Fruit fly (Drosophila melanogaster) whole organism, prepupa: ENCODE results near the gene CG42514.

Experiments used
- Blimp-1 ChIP-seq: fragments of 200-800 bp; sonication (Bioruptor generic); optimal IDR thresholded peaks from 3 replicates; lab custom pipeline; 2017; ENCODE audit warnings: missing biosample characterization, missing genetic modification characterization, mild to moderate bottlenecking, moderate library complexity, missing genetic modification reagents
- CG10631 ChIP-seq: fragments of 200-800 bp; sonication (Bioruptor generic); optimal IDR thresholded peaks from 2 replicates; lab custom pipeline; 2016; ENCODE audit warnings: missing biosample characterization, missing genetic modification characterization
- CG4318 ChIP-seq: fragments of 200-800 bp; sonication (Bioruptor generic); optimal IDR thresholded peaks from 3 replicates; lab custom pipeline; 2017; ENCODE audit warnings: missing biosample characterization, mild to moderate bottlenecking, missing genetic modification characterization
- CG8632 ChIP-seq: fragments of 200-800 bp; sonication (Bioruptor generic); optimal IDR thresholded peaks from 3 replicates; lab custom pipeline; 2016; ENCODE audit warnings: missing biosample characterization, missing genetic modification characterization
- Eip78C ChIP-seq: fragments of 200-800 bp; sonication (Bioruptor generic); peaks from one replicate; lab custom pipeline; 2016; ENCODE audit warnings: missing biosample characterization, missing genetic modification characterization
- Hr4 ChIP-seq: fragments of 200-800 bp; sonication (Bioruptor generic); optimal IDR thresholded peaks from 3 replicates; lab custom pipeline; 2016; ENCODE audit warnings: missing biosample characterization, missing genetic modification characterization
- dsx ChIP-seq: fragments of 200-800 bp; optimal IDR thresholded peaks from 3 replicates; lab custom pipeline; 2019; ENCODE audit warnings: missing biosample characterization, mild to moderate bottlenecking, missing genetic modification characterization, moderate library complexity; ENCODE audit not compliant: poor library complexity, severe bottlenecking
- fd59A ChIP-seq: fragments of 200-800 bp; sonication (Bioruptor generic); optimal IDR thresholded peaks from 2 replicates; lab custom pipeline; 2017; ENCODE audit warnings: missing biosample characterization, mild to moderate bottlenecking, missing genetic modification characterization, missing genetic modification reagents

- TF ChIP-seq Hr4 (GFP tag; lab: Kevin White, UChicago) (no peak), Blimp-1 (GFP tag; lab: Kevin White, UChicago) (no peak), fd59A (GFP tag; lab: Kevin White, UChicago) (no peak), Eip78C (no peak), CG8632 (no peak), CG10631 (no peak), dsx (GFP tag; lab: Kevin White, UChicago) (no peak), CG4318 (GFP tag; lab: Kevin White, UChicago) (no peak)
Measured at dm6 chr3L:16475518-16476126, 20.4 kb downstream of the CG42514 start.
